Worm (Caenorhabditis elegans) whole organism, L1 larva: ENCODE data around the gene fbxb-6.
"Not testable (repeated sequence)": the region's sequence is repeated elsewhere in the genome, so short reads cannot be mapped to it uniquely, and the experiment has no call there.

ENCODE experiments used
- C04F5.9 ChIP-seq: sonication (generic microtip); optimal IDR thresholded peaks from 2 replicates; lab custom pipeline; 2016; ENCODE audit warnings: missing genetic modification characterization, missing compliant biosample characterization
- C16A3.4 ChIP-seq: fragments of 150-350 bp; optimal IDR thresholded peaks from 2 replicates; lab custom pipeline; 2014; ENCODE audit warnings: missing biosample characterization, missing genetic modification characterization
- F16B12.6 ChIP-seq: fragments of 150-350 bp; optimal IDR thresholded peaks from 2 replicates; lab custom pipeline; 2014; ENCODE audit warnings: missing biosample characterization, missing genetic modification characterization
- Y116A8C.19 ChIP-seq: sonication (generic microtip); optimal IDR thresholded peaks from 2 replicates; lab custom pipeline; 2016; ENCODE audit warnings: missing compliant biosample characterization, missing genetic modification characterization, borderline replicate concordance
- aha-1 ChIP-seq: fragments of 150-350 bp; optimal IDR thresholded peaks from 2 replicates; lab custom pipeline; 2014; ENCODE audit warnings: missing biosample characterization, missing genetic modification characterization
- aly-2 ChIP-seq: fragments of 150-350 bp; optimal IDR thresholded peaks from 2 replicates; lab custom pipeline; 2014; ENCODE audit warnings: missing biosample characterization, missing genetic modification characterization
- ama-1 ChIP-seq: fragments of 150-350 bp; optimal IDR thresholded peaks from 2 replicates; lab custom pipeline; 2014
- blmp-1 ChIP-seq: fragments of 150-350 bp; optimal IDR thresholded peaks from 2 replicates; lab custom pipeline; 2014; ENCODE audit warnings: missing biosample characterization, missing genetic modification characterization
- ceh-8 ChIP-seq: fragments of 200-800 bp; sonication (Bioruptor generic); optimal IDR thresholded peaks from 2 replicates; lab custom pipeline; 2018; ENCODE audit warnings: mild to moderate bottlenecking, missing genetic modification characterization, moderate library complexity, missing compliant biosample characterization
- ceh-82 ChIP-seq, 3 experiments: fragments of 150-350 bp in 1 of 3; sonication (generic microtip) in 2 of 3; optimal IDR thresholded peaks; 2 replicates each; lab custom pipeline; 2014 to 2017; ENCODE audit warnings: missing biosample characterization in 3 of 3, missing genetic modification characterization in 3 of 3
- ceh-90 ChIP-seq: sonication (generic microtip); optimal IDR thresholded peaks from 2 replicates; lab custom pipeline; 2016; ENCODE audit warnings: missing genetic modification characterization, missing compliant biosample characterization
- efl-1 ChIP-seq, 4 experiments: fragments of 150-350 bp; optimal IDR thresholded peaks in 3 of 4; peaks in 1 of 4; 1 replicate in 1 of 4; 2 replicates in 3 of 4; lab custom pipeline; 2014; ENCODE audit warnings: missing biosample characterization in 2 of 4, missing genetic modification characterization in 2 of 4, missing genetic modification reagents in 2 of 4
- egl-13 ChIP-seq: sonication (generic microtip); optimal IDR thresholded peaks from 2 replicates; lab custom pipeline; 2016; ENCODE audit warnings: missing genotype, missing genetic modification reagents, missing genetic modification characterization, missing compliant biosample characterization
- elt-2 ChIP-seq: sonication (generic microtip); optimal IDR thresholded peaks from 2 replicates; lab custom pipeline; 2016; ENCODE audit warnings: missing genetic modification characterization, mild to moderate bottlenecking, inconsistent platforms, missing compliant biosample characterization, missing genetic modification reagents
- hlh-17 ChIP-seq: fragments of 200-800 bp; sonication (Bioruptor generic); optimal IDR thresholded peaks from 2 replicates; lab custom pipeline; 2018; ENCODE audit warnings: missing genetic modification characterization, mild to moderate bottlenecking, missing compliant biosample characterization, moderate library complexity, borderline replicate concordance
- hlh-4 ChIP-seq: sonication (generic microtip); optimal IDR thresholded peaks from 2 replicates; lab custom pipeline; 2016; ENCODE audit warnings: mild to moderate bottlenecking, missing genetic modification characterization, missing compliant biosample characterization
- isw-1 ChIP-seq: fragments of 200-800 bp; sonication (Bioruptor generic); IDR thresholded peaks from 2 replicates; pipeline ENCODE4 v1.3.6; 2022; ENCODE audit warnings: missing genetic modification characterization, missing compliant biosample characterization
- mab-9 ChIP-seq: fragments of 200-800 bp; sonication (Bioruptor generic); IDR thresholded peaks from 2 replicates; pipeline ENCODE4 v1.3.6; 2022; ENCODE audit warnings: missing genetic modification reagents, missing genetic modification characterization, missing compliant biosample characterization
- nhr-11 ChIP-seq: fragments of 150-350 bp; optimal IDR thresholded peaks from 2 replicates; lab custom pipeline; 2014; ENCODE audit warnings: missing biosample characterization, missing genetic modification characterization
- nhr-12 ChIP-seq: sonication (generic microtip); optimal IDR thresholded peaks from 2 replicates; lab custom pipeline; 2017; ENCODE audit warnings: missing biosample characterization, missing genetic modification characterization
- nhr-19 ChIP-seq: fragments of 200-800 bp; sonication (Bioruptor generic); conservative IDR thresholded peaks from 2 replicates; pipeline ENCODE4 v1.3.6; 2022; ENCODE audit warnings: missing genetic modification characterization, missing compliant biosample characterization
- nhr-20 ChIP-seq: sonication (generic microtip); optimal IDR thresholded peaks from 2 replicates; lab custom pipeline; 2016; ENCODE audit warnings: mild to moderate bottlenecking, missing genetic modification characterization, missing compliant biosample characterization
- nhr-237 ChIP-seq: fragments of 150-350 bp; optimal IDR thresholded peaks from 2 replicates; lab custom pipeline; 2014; ENCODE audit warnings: missing biosample characterization, missing genetic modification characterization
- nhr-28 ChIP-seq: fragments of 150-350 bp; optimal IDR thresholded peaks from 2 replicates; lab custom pipeline; 2014; ENCODE audit warnings: missing biosample characterization, missing genetic modification characterization
- nhr-77 ChIP-seq: fragments of 150-350 bp; optimal IDR thresholded peaks from 2 replicates; lab custom pipeline; 2014; ENCODE audit warnings: missing biosample characterization, missing genetic modification characterization
- nhr-85 ChIP-seq: sonication (generic microtip); peaks from one replicate; lab custom pipeline; 2016; ENCODE audit warnings: missing genetic modification characterization, inconsistent platforms, missing compliant biosample characterization
- pag-3 ChIP-seq: sonication (generic microtip); optimal IDR thresholded peaks from 2 replicates; lab custom pipeline; 2017; ENCODE audit warnings: missing genetic modification characterization, mild to moderate bottlenecking, missing compliant biosample characterization, antibody characterized with exemption, borderline replicate concordance; ENCODE audit not compliant: insufficient read depth
- pqm-1 ChIP-seq: sonication (generic microtip); optimal IDR thresholded peaks from 3 replicates; lab custom pipeline; 2017; ENCODE audit warnings: missing biosample characterization, missing genetic modification characterization
- rnt-1 ChIP-seq: sonication (generic microtip); optimal IDR thresholded peaks from 2 replicates; lab custom pipeline; 2016; ENCODE audit warnings: mild to moderate bottlenecking, missing genetic modification characterization, moderate library complexity, missing compliant biosample characterization
- snpc-4 ChIP-seq: fragments of 150-350 bp; optimal IDR thresholded peaks from 2 replicates; lab custom pipeline; 2014; ENCODE audit warnings: missing biosample characterization, missing genetic modification characterization
- sox-4 ChIP-seq: sonication (generic microtip); optimal IDR thresholded peaks from 2 replicates; lab custom pipeline; 2016; ENCODE audit warnings: missing genetic modification characterization, missing compliant biosample characterization
- sup-37 ChIP-seq: fragments of 200-800 bp; sonication (Bioruptor generic); optimal IDR thresholded peaks from 2 replicates; lab custom pipeline; 2018; ENCODE audit warnings: mild to moderate bottlenecking, missing genetic modification characterization, missing compliant biosample characterization
- unc-130 ChIP-seq: fragments of 150-350 bp; optimal IDR thresholded peaks from 2 replicates; lab custom pipeline; 2017; ENCODE audit warnings: missing biosample characterization, missing genetic modification characterization, inconsistent platforms
- unc-86 ChIP-seq: sonication (generic microtip); optimal IDR thresholded peaks from 2 replicates; lab custom pipeline; 2016; ENCODE audit warnings: missing genetic modification characterization, missing compliant biosample characterization
- unc-98 ChIP-seq: fragments of 200-800 bp; sonication (Bioruptor generic); IDR thresholded peaks from 2 replicates; pipeline ENCODE4 v1.3.6; 2022; ENCODE audit warnings: missing genetic modification characterization, missing compliant biosample characterization
- vab-15 ChIP-seq: sonication (generic microtip); optimal IDR thresholded peaks from 2 replicates; lab custom pipeline; 2017; ENCODE audit warnings: missing genotype, mild to moderate bottlenecking, missing genetic modification characterization, missing compliant biosample characterization
- xbp-1 ChIP-seq: sonication (generic microtip); optimal IDR thresholded peaks from 2 replicates; lab custom pipeline; 2016; ENCODE audit warnings: missing genetic modification characterization, missing compliant biosample characterization

fbxb-6 gene

ce11 chrII:2058985-2059384 lies 5.6 kb upstream of the fbxb-6 start, which contains the start of gene F07E5.5 (continued):
- peak; percentile 28 for TF ChIP-seq elt-2 (tag; lab: Kevin White, UChicago)
- peak; percentile 25 for TF ChIP-seq isw-1 (GFP tag; lab: Robert Waterston, UW)
- no peak for TF ChIP-seq ama-1 (lab: Kevin White, UChicago)
- peak; percentile 23 for TF ChIP-seq snpc-4 (tag; lab: Kevin White, UChicago)
- TF ChIP-seq unc-86 (tag; lab: Kevin White, UChicago): peak; percentile 10
- peak; percentile 45 for TF ChIP-seq xbp-1 (tag; lab: Kevin White, UChicago)
- peak; percentile 14 for TF ChIP-seq nhr-11 (tag; lab: Kevin White, UChicago)
- TF ChIP-seq pag-3: no peak
- TF ChIP-seq aha-1: no peak
- no peak for TF ChIP-seq nhr-237 (tag; lab: Kevin White, UChicago)
- peak; percentile 68 for TF ChIP-seq nhr-85
- no peak for TF ChIP-seq rnt-1 (tag; lab: Kevin White, UChicago)
- no peak for TF ChIP-seq nhr-20 (tag; lab: Kevin White, UChicago)
- TF ChIP-seq ceh-90 (tag; lab: Kevin White, UChicago): no peak
- no peak for TF ChIP-seq sox-4 (tag; lab: Kevin White, UChicago)
- no peak for TF ChIP-seq egl-13 (tag; lab: Kevin White, UChicago)
- peak; percentile 19 to 66 (median 64) for TF ChIP-seq ceh-82 (tag; optimal IDR thresholded peaks at IDR 0.05; lab: Kevin White, UChicago)
- TF ChIP-seq unc-130 (tag; lab: Kevin White, UChicago): peak; percentile 79
- no peak for TF ChIP-seq hlh-4 (tag; lab: Kevin White, UChicago)
- no peak for TF ChIP-seq pqm-1 (tag; lab: Kevin White, UChicago)
- peak; percentile 46 for TF ChIP-seq C16A3.4
- peak; percentile 91 for TF ChIP-seq F16B12.6 (tag; lab: Kevin White, UChicago)
- TF ChIP-seq vab-15: peak; percentile 27
- TF ChIP-seq hlh-17 (GFP tag; lab: Kevin White, UChicago): no peak
- no peak for TF ChIP-seq nhr-77
- TF ChIP-seq ceh-8 (GFP tag; lab: Kevin White, UChicago): no peak
- TF ChIP-seq efl-1 (optimal IDR thresholded peaks at IDR 0.05; lab: Kevin White, UChicago): peak; percentile 75 to 78
- peak; percentile 75 to 97 for TF ChIP-seq efl-1 (GFP tag; optimal IDR thresholded peaks at IDR 0.05 in 1 of 2; lab: Kevin White, UChicago)
- TF ChIP-seq sup-37 (GFP tag; lab: Kevin White, UChicago): no peak
- peak; percentile 13 for TF ChIP-seq blmp-1

ce11 chrII:2063989-2064388 lies 608 bp upstream of the fbxb-6 start, which contains the start of gene F07E5.13:
F07E5.13 (minus strand) TSS chrII:2064089.
- TF ChIP-seq nhr-28 (tag; lab: Kevin White, UChicago): no peak
- no peak for TF ChIP-seq nhr-12 (tag; lab: Kevin White, UChicago)
- no peak for TF ChIP-seq nhr-19 (GFP tag; lab: Robert Waterston, UW)
- TF ChIP-seq sup-37 (GFP tag; lab: Kevin White, UChicago): no peak
- no peak for TF ChIP-seq unc-98 (GFP tag; lab: Robert Waterston, UW)
- TF ChIP-seq, all 84 proteins: peak for 0

ce11 chrII:2067451-2068021 lies 2.9 kb downstream of the fbxb-6 start, which contains the start of gene F07E5.12:
F07E5.12 (plus strand) TSS chrII:2067971.
- TF ChIP-seq efl-1 (optimal IDR thresholded peaks at IDR 0.05; lab: Kevin White, UChicago): not testable (repeated sequence)
- TF ChIP-seq efl-1 (GFP tag; optimal IDR thresholded peaks at IDR 0.05 in 1 of 2; lab: Kevin White, UChicago): peak in 1 of 2 experiments; percentile 60

- TF ChIP-seq Y116A8C.19 (tag; lab: Kevin White, UChicago) (no peak), blmp-1 (peak; percentile 39)
Observed at ce11 chrII:2071429-2071828, 6.8 kb downstream of the fbxb-6 start, which contains the start of gene F07E5.7. F07E5.7 (minus strand) TSS chrII:2071529.

ce11 chrII:2075513-2075912 lies 10.9 kb downstream of the fbxb-6 start, which contains the start of gene F07E5.8:
F07E5.8 (minus strand) TSS chrII:2075613.
- TF ChIP-seq efl-1 (optimal IDR thresholded peaks at IDR 0.05; lab: Kevin White, UChicago): no peak
- TF ChIP-seq efl-1 (GFP tag; optimal IDR thresholded peaks at IDR 0.05 in 1 of 2; lab: Kevin White, UChicago): no peak
- no peak for TF ChIP-seq unc-98 (GFP tag; lab: Robert Waterston, UW)
- TF ChIP-seq nhr-20 (tag; lab: Kevin White, UChicago): no peak
- no peak for TF ChIP-seq C04F5.9 (tag; lab: Kevin White, UChicago)
- TF ChIP-seq aly-2 (tag; lab: Kevin White, UChicago): no peak
- no peak for TF ChIP-seq nhr-237 (tag; lab: Kevin White, UChicago)
- no peak for TF ChIP-seq mab-9 (GFP tag; lab: Robert Waterston, UW)
- TF ChIP-seq elt-2 (tag; lab: Kevin White, UChicago): no peak
